Worm (Caenorhabditis elegans): Measurements from ENCODE around the gene mig-21.

DNA sequence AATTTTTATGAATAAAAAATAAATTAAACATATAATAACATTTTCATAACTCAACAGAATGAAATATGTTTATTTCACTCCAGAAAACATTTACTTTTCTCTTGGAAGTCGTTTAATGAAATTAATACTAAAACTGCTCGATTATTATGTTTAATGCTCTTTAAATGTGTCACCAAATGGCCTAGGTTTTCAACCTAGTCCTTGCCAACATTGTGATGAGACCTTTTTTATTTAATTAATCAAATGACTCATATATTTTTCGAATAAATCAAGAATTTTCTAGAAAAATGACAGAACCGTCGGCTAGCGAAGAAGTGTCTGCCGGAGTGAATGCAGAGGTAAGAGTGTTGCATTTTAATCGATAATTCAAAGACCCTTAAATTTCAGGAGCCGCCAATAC, 13.9 kb downstream of the mig-21 start, which contains the start of gene rabn-5:
- TF ChIP-seq pag-3 (tag; optimal IDR thresholded peaks at IDR 0.05; ENCODE audit: borderline replicate concordance, insufficient read depth) (no peak), nhr-76 (tag; optimal IDR thresholded peaks at IDR 0.05) (no peak)
